Worm (Caenorhabditis elegans): Measurements from ENCODE around the gene Y119D3B.21.

The Y119D3B.21 gene

ce11 chrIII:1201958-1202596 is 12.7 kb upstream of the Y119D3B.21 start, which contains the start of the genes mrpl-45 and Y119D3B.12 (continued):
- TF ChIP-seq nhr-12 (tag; optimal IDR thresholded peaks at IDR 0.05) (no peak), blmp-1 (tag; optimal IDR thresholded peaks at IDR 0.05) (peak; percentile 38), nhr-20 (tag; optimal IDR thresholded peaks at IDR 0.05) (no peak), sup-37 (GFP tag; optimal IDR thresholded peaks at IDR 0.05) (peak; percentile 50), dsc-1 (tag; optimal IDR thresholded peaks at IDR 0.05) (no peak), lir-3 (tag; optimal IDR thresholded peaks at IDR 0.05; ENCODE audit: poor library complexity) (no peak), snu-23 (GFP tag; optimal IDR thresholded peaks at IDR 0.05) (peak; percentile 90), aha-1 (tag; optimal IDR thresholded peaks at IDR 0.05) (peak; percentile 41), pag-3 (tag; optimal IDR thresholded peaks at IDR 0.05; ENCODE audit: borderline replicate concordance, insufficient read depth) (no peak), lin-13 (GFP tag; optimal IDR thresholded peaks at IDR 0.05) (peak; percentile 71), rnt-1 (tag; optimal IDR thresholded peaks at IDR 0.05) (no peak), nhr-71 (tag; optimal IDR thresholded peaks at IDR 0.05) (no peak), zip-4 (GFP tag; optimal IDR thresholded peaks at IDR 0.05) (peak; percentile 17), ets-5 (GFP tag; IDR thresholded peaks at IDR 0.05) (no peak), egl-27 (tag; optimal IDR thresholded peaks at IDR 0.05) (no peak), fkh-8 (tag; optimal IDR thresholded peaks at IDR 0.05) (peak; percentile 46), mdl-1 (tag; optimal IDR thresholded peaks at IDR 0.05) (peak in 1 of 2 experiments; percentile 68), nhr-237 (tag; optimal IDR thresholded peaks at IDR 0.05) (peak; percentile 11), ceh-8 (GFP tag; optimal IDR thresholded peaks at IDR 0.05) (peak; percentile 41), ztf-11 (tag; optimal IDR thresholded peaks at IDR 0.05) (peak; percentile 5 to 52), C16A3.4 (tag; optimal IDR thresholded peaks at IDR 0.05) (peak; percentile 72), fkh-10 (GFP tag; optimal IDR thresholded peaks at IDR 0.05) (peak; percentile 69), dpl-1 (GFP tag; optimal IDR thresholded peaks at IDR 0.05) (peak; percentile 78 to 85 (median 85)), unc-130 (tag; optimal IDR thresholded peaks at IDR 0.05) (peak; percentile 53), grh-1 (GFP tag; IDR thresholded peaks at IDR 0.05) (peak; percentile 67), C34B4.2 (tag; optimal IDR thresholded peaks at IDR 0.05) (no peak), vab-15 (tag; optimal IDR thresholded peaks at IDR 0.05) (no peak), lsy-2 (tag; optimal IDR thresholded peaks at IDR 0.05) (peak; percentile 86 to 89), mab-9 (GFP tag; IDR thresholded peaks at IDR 0.05) (0 out of 2 replicates have a peak, but pooled peaks have one; percentile 52), nhr-85 (tag) (peak; percentile 81), lin-35 (GFP tag; optimal IDR thresholded peaks at IDR 0.05) (peak; percentile 81 to 89)

- no peak for TF ChIP-seq fos-1 (tag; optimal IDR thresholded peaks at IDR 0.05)
- TF ChIP-seq unc-30 (tag; optimal IDR thresholded peaks at IDR 0.05), result no peak
- no peak for TF ChIP-seq irx-1 (tag; optimal IDR thresholded peaks at IDR 0.05)
- no peak for TF ChIP-seq lin-35 (GFP tag; optimal IDR thresholded peaks at IDR 0.05)
- no peak for TF ChIP-seq pax-3 (tag; optimal IDR thresholded peaks at IDR 0.05)
- TF ChIP-seq lsy-2 (tag; optimal IDR thresholded peaks at IDR 0.05), result no peak
- no peak for TF ChIP-seq lir-3 (tag; optimal IDR thresholded peaks at IDR 0.05; ENCODE audit: poor library complexity)
- TF ChIP-seq nhr-20 (tag; optimal IDR thresholded peaks at IDR 0.05), result no peak
- no peak for TF ChIP-seq ama-1 (optimal IDR thresholded peaks at IDR 0.05)
- TF ChIP-seq ceh-88 (GFP tag; IDR thresholded peaks at IDR 0.05), result no peak
- no peak for TF ChIP-seq hlh-17 (GFP tag; optimal IDR thresholded peaks at IDR 0.05; ENCODE audit: borderline replicate concordance)
- TF ChIP-seq xbp-1 (tag; optimal IDR thresholded peaks at IDR 0.05), result no peak
- no peak for TF ChIP-seq lin-39 (tag; optimal IDR thresholded peaks at IDR 0.05)
- TF ChIP-seq aha-1 (tag; optimal IDR thresholded peaks at IDR 0.05), result no peak
Observed at ce11 chrIII:1205421-1205820, 9.4 kb upstream of the Y119D3B.21 start.

Measured in whole organism, L1 larva.